Worm (Caenorhabditis elegans) whole organism, early embryonic: ENCODE data around the gene T24B8.7.

Experiments
- B0310.2 ChIP-seq: sonication (generic microtip); optimal IDR thresholded peaks from 2 replicates; lab custom pipeline; 2016; ENCODE audit warnings: mild to moderate bottlenecking, missing genetic modification characterization, missing compliant biosample characterization
- aly-1 ChIP-seq: sonication (generic microtip); optimal IDR thresholded peaks from 2 replicates; lab custom pipeline; 2016; ENCODE audit warnings: missing genetic modification characterization, missing compliant biosample characterization
- ama-1 ChIP-seq: fragments of 150-350 bp; optimal IDR thresholded peaks from 2 replicates; lab custom pipeline; 2014
- flt-1 ChIP-seq: fragments of 200-800 bp; sonication (Bioruptor generic); IDR thresholded peaks from 2 replicates; pipeline ENCODE4 v1.3.6; 2022; ENCODE audit warnings: missing genetic modification characterization, missing compliant biosample characterization
- hmbx-1 ChIP-seq: sonication (generic microtip); optimal IDR thresholded peaks from 2 replicates; lab custom pipeline; 2016; ENCODE audit warnings: mild to moderate bottlenecking, missing genetic modification characterization, missing compliant biosample characterization
- hmg-4 ChIP-seq: fragments of 200-800 bp; sonication (Bioruptor generic); optimal IDR thresholded peaks from 2 replicates; lab custom pipeline; 2018; ENCODE audit warnings: mild to moderate bottlenecking, missing genetic modification characterization, missing compliant biosample characterization
- hnd-1 ChIP-seq: sonication (generic microtip); optimal IDR thresholded peaks from 2 replicates; lab custom pipeline; 2016; ENCODE audit warnings: missing genetic modification characterization, missing compliant biosample characterization
- pes-1 ChIP-seq: fragments of 200-800 bp; sonication (Bioruptor generic); IDR thresholded peaks from 2 replicates; pipeline ENCODE4 v1.3.6; 2022; ENCODE audit warnings: missing genetic modification reagents, missing genetic modification characterization, missing compliant biosample characterization
- scrt-1 ChIP-seq: fragments of 200-800 bp; sonication (Bioruptor generic); IDR thresholded peaks from 2 replicates; pipeline ENCODE4 v1.3.6; 2022; ENCODE audit warnings: missing genetic modification characterization, missing compliant biosample characterization
- sea-1 ChIP-seq: fragments of 200-800 bp; sonication (Bioruptor generic); conservative IDR thresholded peaks from 2 replicates; pipeline ENCODE4 v1.3.6; 2022; ENCODE audit warnings: missing genetic modification characterization, missing compliant biosample characterization

ce11 chrII:9029218-9029672, 24.2 kb downstream of the T24B8.7 start, which contains the start of gene F37B12.1:
- TF ChIP-seq ama-1, result no peak
- TF ChIP-seq hmbx-1, result no peak
- TF ChIP-seq flt-1 (GFP tag; lab: Robert Waterston, UW), result no peak
- TF ChIP-seq pes-1 (GFP tag; lab: Robert Waterston, UW), result no peak
- no peak for TF ChIP-seq scrt-1
- TF ChIP-seq sea-1 (GFP tag; lab: Robert Waterston, UW), result no peak
- TF ChIP-seq hnd-1 (tag; lab: Kevin White, UChicago), result no peak
- TF ChIP-seq hmg-4, result no peak
- no peak for TF ChIP-seq aly-1 (tag; lab: Kevin White, UChicago)
- TF ChIP-seq B0310.2 (tag; lab: Kevin White, UChicago), result no peak
